Fruit fly (Drosophila melanogaster) whole organism, prepupa: ENCODE measurements around the gene mub.
A peak's percentile ranks its signal among the peaks of the same experiment; 100 is the strongest.

Source experiments
- Blimp-1 ChIP-seq: fragments of 200-800 bp; sonication (Bioruptor generic); optimal IDR thresholded peaks from 3 replicates; lab custom pipeline; 2017; ENCODE audit warnings: missing biosample characterization, missing genetic modification characterization, mild to moderate bottlenecking, moderate library complexity, missing genetic modification reagents
- CG10631 ChIP-seq: fragments of 200-800 bp; sonication (Bioruptor generic); optimal IDR thresholded peaks from 2 replicates; lab custom pipeline; 2016; ENCODE audit warnings: missing biosample characterization, missing genetic modification characterization
- CG10669 ChIP-seq: fragments of 200-800 bp; sonication (Bioruptor generic); optimal IDR thresholded peaks from 3 replicates; lab custom pipeline; 2018; ENCODE audit warnings: missing biosample characterization, mild to moderate bottlenecking, missing genetic modification characterization, moderate library complexity
- CG11294 ChIP-seq: fragments of 200-800 bp; sonication (Bioruptor generic); IDR thresholded peaks from 2 replicates; pipeline ENCODE4 v1.3.6; 2022; ENCODE audit warnings: missing biosample characterization, missing genetic modification characterization
- CG11762 ChIP-seq: fragments of 200-800 bp; sonication (Bioruptor generic); optimal IDR thresholded peaks from 3 replicates; lab custom pipeline; 2016; ENCODE audit warnings: missing biosample characterization, missing genetic modification characterization; ENCODE audit not compliant: insufficient read depth
- CG15336 ChIP-seq: fragments of 200-800 bp; sonication (Bioruptor generic); IDR thresholded peaks from 2 replicates; pipeline ENCODE4 v1.3.6; 2022; ENCODE audit warnings: missing biosample characterization, missing genetic modification characterization
- CG1621 ChIP-seq: fragments of 200-800 bp; sonication (Bioruptor generic); optimal IDR thresholded peaks from 3 replicates; lab custom pipeline; 2018; ENCODE audit warnings: missing biosample characterization, mild to moderate bottlenecking, missing genetic modification characterization
- CG3032 ChIP-seq: fragments of 200-800 bp; optimal IDR thresholded peaks from 2 replicates; lab custom pipeline; 2019; ENCODE audit warnings: missing biosample characterization, mild to moderate bottlenecking, missing genetic modification characterization, moderate library complexity
- CG32006 ChIP-seq: fragments of 200-800 bp; sonication (Bioruptor generic); optimal IDR thresholded peaks from 3 replicates; lab custom pipeline; 2017; ENCODE audit warnings: missing biosample characterization, mild to moderate bottlenecking, missing genetic modification characterization
- CG34406 ChIP-seq: fragments of 200-800 bp; sonication (Bioruptor generic); optimal IDR thresholded peaks from 3 replicates; lab custom pipeline; 2016; ENCODE audit warnings: missing biosample characterization, missing genetic modification characterization
- CG3919 ChIP-seq: fragments of 200-800 bp; sonication (Bioruptor generic); optimal IDR thresholded peaks from 3 replicates; lab custom pipeline; 2016; ENCODE audit warnings: missing biosample characterization, missing genetic modification characterization
- CG4318 ChIP-seq: fragments of 200-800 bp; sonication (Bioruptor generic); optimal IDR thresholded peaks from 3 replicates; lab custom pipeline; 2017; ENCODE audit warnings: missing biosample characterization, mild to moderate bottlenecking, missing genetic modification characterization
- CG6163 ChIP-seq: fragments of 200-800 bp; sonication (Bioruptor generic); IDR thresholded peaks from 3 replicates; pipeline ENCODE4 v1.3.6; 2022; ENCODE audit warnings: missing biosample characterization, missing genetic modification characterization
- CG6276 ChIP-seq: fragments of 200-800 bp; sonication (Bioruptor generic); optimal IDR thresholded peaks from 2 replicates; lab custom pipeline; 2017; ENCODE audit warnings: missing biosample characterization, mild to moderate bottlenecking, missing genetic modification characterization
- CG7368 ChIP-seq: fragments of 200-800 bp; sonication (Bioruptor generic); optimal IDR thresholded peaks from 3 replicates; lab custom pipeline; 2016; ENCODE audit warnings: missing biosample characterization, missing genetic modification characterization
- CG8319 ChIP-seq: fragments of 200-800 bp; sonication (Bioruptor generic); optimal IDR thresholded peaks from 3 replicates; lab custom pipeline; 2016; ENCODE audit warnings: missing biosample characterization, missing genetic modification characterization
- CG9139 ChIP-seq: fragments of 200-800 bp; sonication (Bioruptor generic); optimal IDR thresholded peaks from 3 replicates; lab custom pipeline; 2017; ENCODE audit warnings: missing biosample characterization, mild to moderate bottlenecking, missing genetic modification characterization
- Eip75B ChIP-seq: fragments of 200-800 bp; sonication (Bioruptor generic); optimal IDR thresholded peaks from 3 replicates; lab custom pipeline; 2016; ENCODE audit warnings: missing biosample characterization, missing genetic modification characterization
- Eip78C ChIP-seq: fragments of 200-800 bp; sonication (Bioruptor generic); peaks from one replicate; lab custom pipeline; 2016; ENCODE audit warnings: missing biosample characterization, missing genetic modification characterization
- Eip93F ChIP-seq: fragments of 200-800 bp; sonication (Bioruptor generic); optimal IDR thresholded peaks from 2 replicates; lab custom pipeline; 2016; ENCODE audit warnings: missing biosample characterization, mild to moderate bottlenecking, missing genetic modification characterization
- Ets21C ChIP-seq: fragments of 200-800 bp; sonication (Bioruptor generic); optimal IDR thresholded peaks from 3 replicates; lab custom pipeline; 2016; ENCODE audit warnings: missing biosample characterization, missing genetic modification characterization
- Ets96B ChIP-seq: fragments of 200-800 bp; optimal IDR thresholded peaks from 2 replicates; lab custom pipeline; 2019; ENCODE audit warnings: missing biosample characterization, mild to moderate bottlenecking, missing genetic modification characterization, moderate library complexity
- Gug ChIP-seq: fragments of 200-800 bp; sonication (Bioruptor generic); IDR thresholded peaks from 2 replicates; pipeline ENCODE4 v1.3.6; 2022; ENCODE audit warnings: missing biosample characterization, missing genetic modification characterization
- Hr38 ChIP-seq: sonication (Bioruptor generic); optimal IDR thresholded peaks from 2 replicates; lab custom pipeline; 2016; ENCODE audit warnings: missing biosample characterization, missing genetic modification characterization
- Hr39 ChIP-seq: fragments of 200-800 bp; sonication (Bioruptor generic); optimal IDR thresholded peaks from 2 replicates; lab custom pipeline; 2016; ENCODE audit warnings: missing biosample characterization, missing genetic modification characterization
- Hr4 ChIP-seq: fragments of 200-800 bp; sonication (Bioruptor generic); optimal IDR thresholded peaks from 3 replicates; lab custom pipeline; 2016; ENCODE audit warnings: missing biosample characterization, missing genetic modification characterization
- Met ChIP-seq: fragments of 200-800 bp; sonication (Bioruptor generic); optimal IDR thresholded peaks from 3 replicates; lab custom pipeline; 2016; ENCODE audit warnings: missing biosample characterization, missing genetic modification characterization
- Smox ChIP-seq: fragments of 200-800 bp; sonication (Bioruptor generic); optimal IDR thresholded peaks from 3 replicates; lab custom pipeline; 2016; ENCODE audit warnings: missing biosample characterization, missing genetic modification characterization
- Sox102F ChIP-seq: fragments of 200-800 bp; sonication (Bioruptor generic); optimal IDR thresholded peaks from 2 replicates; lab custom pipeline; 2016; ENCODE audit warnings: missing biosample characterization, mild to moderate bottlenecking, missing genetic modification characterization
- Sox14 ChIP-seq: fragments of 200-800 bp; sonication (Bioruptor generic); optimal IDR thresholded peaks from 3 replicates; lab custom pipeline; 2016; ENCODE audit warnings: missing biosample characterization, missing genetic modification characterization
- acj6 ChIP-seq: fragments of 200-800 bp; sonication (Bioruptor generic); optimal IDR thresholded peaks from 3 replicates; lab custom pipeline; 2016; ENCODE audit warnings: missing biosample characterization, missing genetic modification characterization
- cyc ChIP-seq: fragments of 200-800 bp; sonication (Bioruptor generic); optimal IDR thresholded peaks from 3 replicates; lab custom pipeline; 2016; ENCODE audit warnings: missing biosample characterization, missing genetic modification characterization
- dsx ChIP-seq: fragments of 200-800 bp; optimal IDR thresholded peaks from 3 replicates; lab custom pipeline; 2019; ENCODE audit warnings: missing biosample characterization, mild to moderate bottlenecking, missing genetic modification characterization, moderate library complexity; ENCODE audit not compliant: poor library complexity, severe bottlenecking
- eg ChIP-seq: fragments of 200-800 bp; sonication (Bioruptor generic); IDR thresholded peaks from 3 replicates; pipeline ENCODE4 v1.3.6; 2022; ENCODE audit warnings: missing biosample characterization, missing genetic modification characterization
- esn ChIP-seq: fragments of 200-800 bp; sonication (Bioruptor generic); optimal IDR thresholded peaks from 2 replicates; lab custom pipeline; 2016; ENCODE audit warnings: missing biosample characterization, mild to moderate bottlenecking, missing genetic modification characterization, moderate library complexity
- fd59A ChIP-seq: fragments of 200-800 bp; sonication (Bioruptor generic); optimal IDR thresholded peaks from 2 replicates; lab custom pipeline; 2017; ENCODE audit warnings: missing biosample characterization, mild to moderate bottlenecking, missing genetic modification characterization, missing genetic modification reagents
- fd85E ChIP-seq: fragments of 200-800 bp; sonication (Bioruptor generic); optimal IDR thresholded peaks from 3 replicates; lab custom pipeline; 2016; ENCODE audit warnings: missing biosample characterization, missing genetic modification characterization
- fkh ChIP-seq: fragments of 200-800 bp; sonication (Bioruptor generic); optimal IDR thresholded peaks from 3 replicates; lab custom pipeline; 2017; ENCODE audit warnings: missing biosample characterization, mild to moderate bottlenecking, missing genetic modification characterization, moderate library complexity
- pdm3 ChIP-seq: fragments of 200-800 bp; sonication (Bioruptor generic); optimal IDR thresholded peaks from 3 replicates; lab custom pipeline; 2016; ENCODE audit warnings: missing biosample characterization, missing genetic modification characterization
- salr ChIP-seq, 2 experiments: fragments of 200-800 bp; sonication (Bioruptor generic); optimal IDR thresholded peaks; 3 replicates each; lab custom pipeline; 2016 to 2018; ENCODE audit warnings: missing biosample characterization in 2 of 2, missing genetic modification characterization in 2 of 2, mild to moderate bottlenecking in 1 of 2
- ss ChIP-seq, 2 experiments: fragments of 200-800 bp; sonication (Bioruptor generic); optimal IDR thresholded peaks; 2 replicates in 1 of 2; 3 replicates in 1 of 2; lab custom pipeline; 2017 to 2018; ENCODE audit warnings: mild to moderate bottlenecking in 2 of 2, missing biosample characterization in 2 of 2, missing genetic modification characterization in 2 of 2, moderate library complexity in 1 of 2
- svp ChIP-seq: fragments of 200-800 bp; sonication (Bioruptor generic); peaks from one replicate; lab custom pipeline; 2016; ENCODE audit warnings: missing biosample characterization, missing genetic modification characterization
- topi ChIP-seq: fragments of 200-800 bp; sonication (Bioruptor generic); optimal IDR thresholded peaks from 3 replicates; lab custom pipeline; 2016; ENCODE audit warnings: missing biosample characterization, missing genetic modification characterization
- vri ChIP-seq: fragments of 200-800 bp; sonication (Bioruptor generic); optimal IDR thresholded peaks from 3 replicates; lab custom pipeline; 2016; ENCODE audit warnings: missing biosample characterization, mild to moderate bottlenecking, missing genetic modification characterization

The mub gene

DNA sequence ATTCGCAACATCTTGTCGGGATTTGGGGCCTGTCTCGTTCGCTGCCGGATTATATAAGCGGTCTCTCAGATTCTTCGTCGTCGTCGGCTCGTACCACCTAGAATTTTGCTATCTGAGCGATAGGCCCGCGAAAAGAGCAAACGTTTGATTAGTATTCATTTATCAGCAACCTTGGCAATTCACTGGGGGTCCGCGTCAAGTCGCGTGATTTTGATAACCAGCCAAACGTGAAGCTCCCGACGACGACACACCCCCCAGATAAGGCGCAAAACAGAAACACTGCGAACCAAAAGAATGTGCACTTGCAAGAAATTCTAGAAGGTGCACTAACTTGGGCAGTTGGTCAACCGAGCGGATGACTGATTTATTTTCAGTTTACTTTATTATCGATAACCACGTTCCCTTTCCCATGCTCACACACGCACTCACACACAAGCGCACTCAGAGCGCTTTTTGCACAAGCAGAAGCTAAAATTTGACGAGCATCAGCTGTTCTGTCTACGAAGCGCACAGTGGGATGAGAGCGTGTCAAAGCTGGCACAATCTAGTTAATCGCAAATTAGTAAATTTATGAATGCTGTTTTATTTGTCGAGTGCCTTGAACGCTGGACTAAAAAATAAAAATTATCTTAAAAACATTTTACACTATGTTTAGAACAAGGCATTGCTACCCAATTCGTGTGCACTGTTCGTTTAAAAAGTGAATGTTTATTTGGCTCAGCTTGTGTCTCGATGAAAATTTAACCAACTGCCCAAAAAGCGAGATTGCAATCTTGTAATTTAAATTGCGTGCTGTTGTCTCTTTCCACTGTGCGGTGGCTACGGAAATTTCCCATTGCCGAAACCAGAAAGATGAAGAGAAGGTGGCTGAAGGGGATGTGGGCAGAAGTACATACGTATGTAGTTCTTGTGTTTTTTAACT is 4.6 kb upstream of the mub start (continued):
- TF ChIP-seq CG7368, result peak; percentile 94
- TF ChIP-seq salr (GFP tag; optimal IDR thresholded peaks at IDR 0.05; lab: Kevin White, UChicago), result peak; percentile 83 to 98
- TF ChIP-seq CG10631, result peak; percentile 95
- TF ChIP-seq CG8319, result peak; percentile 88
- TF ChIP-seq CG6163 (GFP tag; lab: Robert Waterston, UW), result peak; percentile 94
- TF ChIP-seq Hr38 (GFP tag; lab: Kevin White, UChicago), result peak; percentile 15
- peak; percentile 97 for TF ChIP-seq CG6276 (GFP tag; lab: Kevin White, UChicago)
- peak; percentile 92 for TF ChIP-seq fd59A
- peak; percentile 93 for TF ChIP-seq CG1621 (tag; lab: Kevin White, UChicago)
- peak; percentile 91 for TF ChIP-seq vri (GFP tag; lab: Kevin White, UChicago)
- TF ChIP-seq fkh (GFP tag; lab: Kevin White, UChicago), result peak; percentile 62
- peak; percentile 95 for TF ChIP-seq CG4318 (GFP tag; lab: Kevin White, UChicago)
- TF ChIP-seq Eip93F (GFP tag; lab: Kevin White, UChicago), result peak; percentile 70
- TF ChIP-seq CG10669 (GFP tag; lab: Kevin White, UChicago), result peak; percentile 95
- peak; percentile 82 for TF ChIP-seq CG9139
- peak; percentile 96 for TF ChIP-seq acj6 (GFP tag; lab: Kevin White, UChicago)
- peak; percentile 86 for TF ChIP-seq Gug (GFP tag; lab: Robert Waterston, UW)
- peak; percentile 96 for TF ChIP-seq CG15336 (GFP tag; lab: Robert Waterston, UW)
- peak; percentile 91 to 94 for TF ChIP-seq ss (GFP tag; optimal IDR thresholded peaks at IDR 0.05; lab: Kevin White, UChicago)
- peak; percentile 90 for TF ChIP-seq fd85E (GFP tag; lab: Kevin White, UChicago)
- peak; percentile 97 for TF ChIP-seq pdm3 (GFP tag; lab: Kevin White, UChicago)
- TF ChIP-seq topi (GFP tag; lab: Kevin White, UChicago), result peak; percentile 97
- TF ChIP-seq svp, result peak; percentile 99
- peak; percentile 91 for TF ChIP-seq dsx
- peak; percentile 96 for TF ChIP-seq Ets21C
- peak; percentile 98 for TF ChIP-seq esn (GFP tag; lab: Kevin White, UChicago)
- peak; percentile 97 for TF ChIP-seq Met (GFP tag; lab: Kevin White, UChicago)
- peak; percentile 98 for TF ChIP-seq Eip75B (GFP tag; lab: Kevin White, UChicago)
- TF ChIP-seq Hr4 (GFP tag; lab: Kevin White, UChicago), result peak; percentile 98
- TF ChIP-seq Blimp-1, result peak; percentile 89

DNA sequence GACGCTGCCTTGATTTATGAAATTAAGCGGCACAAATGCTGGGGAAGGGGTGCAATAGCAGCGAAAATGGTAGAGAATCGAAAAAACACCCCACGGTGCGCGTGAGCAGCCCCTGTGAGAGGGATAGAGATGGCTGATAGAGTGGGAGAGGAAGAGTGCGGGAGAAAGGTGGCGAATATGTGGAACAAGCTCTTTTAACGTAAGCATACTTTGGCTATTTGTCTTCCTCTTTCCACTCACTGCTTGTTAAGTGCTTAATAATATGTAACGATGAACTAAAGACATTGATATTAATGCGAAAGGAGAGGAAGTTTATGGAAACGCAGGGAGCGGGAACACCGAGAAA is 4.0 kb upstream of the mub start:
- TF ChIP-seq vri (GFP tag; lab: Kevin White, UChicago), result no peak
- TF ChIP-seq Gug (GFP tag; lab: Robert Waterston, UW), result no peak
- no peak for TF ChIP-seq CG7368
- TF ChIP-seq CG11294 (GFP tag; lab: Robert Waterston, UW), result no peak
- TF ChIP-seq salr (GFP tag; optimal IDR thresholded peaks at IDR 0.05; lab: Kevin White, UChicago), result no peak
- TF ChIP-seq Ets96B (tag; lab: Kevin White, UChicago), result no peak
- TF ChIP-seq pdm3 (GFP tag; lab: Kevin White, UChicago), result no peak
- TF ChIP-seq Blimp-1, result no peak
- no peak for TF ChIP-seq topi (GFP tag; lab: Kevin White, UChicago)
- no peak for TF ChIP-seq CG11762 (GFP tag; lab: Kevin White, UChicago)
- TF ChIP-seq Eip93F (GFP tag; lab: Kevin White, UChicago), result no peak
- no peak for TF ChIP-seq CG32006

DNA sequence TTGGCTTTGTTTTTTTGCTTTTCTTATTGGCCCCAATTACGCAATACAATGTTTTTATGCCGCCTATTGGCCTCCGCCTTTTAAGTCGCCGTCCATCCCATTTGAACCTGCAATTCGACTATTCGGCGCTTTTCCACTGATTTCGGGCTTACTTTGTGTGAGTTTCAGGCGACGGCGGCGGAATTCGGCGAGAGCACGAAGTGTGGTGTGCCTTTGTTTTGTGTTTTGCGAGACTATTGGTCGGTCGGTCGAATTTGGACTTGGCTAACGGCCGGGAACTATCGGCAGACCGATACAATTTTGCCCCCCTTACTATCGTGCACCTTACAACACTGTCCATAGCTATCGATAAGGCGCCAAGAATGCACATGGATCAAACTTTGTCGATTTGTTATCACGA is 3.5 kb upstream of the mub start, which contains the start of gene P5CDh1:
TSS of gene P5CDh1 (minus strand) at position 278 of the 400 bp plus-strand sequence.
- peak; percentile 74 for TF ChIP-seq dsx
- peak; percentile 85 for TF ChIP-seq vri (GFP tag; lab: Kevin White, UChicago)
- TF ChIP-seq Sox14 (GFP tag; lab: Kevin White, UChicago), result peak; percentile 45
- no peak for TF ChIP-seq esn (GFP tag; lab: Kevin White, UChicago)
- peak; percentile 25 for TF ChIP-seq fkh (GFP tag; lab: Kevin White, UChicago)
- TF ChIP-seq svp, result no peak
- no peak for TF ChIP-seq salr (GFP tag; optimal IDR thresholded peaks at IDR 0.05; lab: Kevin White, UChicago)
- TF ChIP-seq CG32006, result no peak
- TF ChIP-seq CG1621 (tag; lab: Kevin White, UChicago), result peak; percentile 65
- 0 out of 2 replicates have a peak, but pooled peaks have one; percentile 10 for TF ChIP-seq CG11294 (GFP tag; lab: Robert Waterston, UW)
- no peak for TF ChIP-seq Sox102F
- no peak for TF ChIP-seq Smox (GFP tag; lab: Kevin White, UChicago)
- no peak for TF ChIP-seq Eip93F (GFP tag; lab: Kevin White, UChicago)
- TF ChIP-seq CG3032 (tag; lab: Kevin White, UChicago), result peak; percentile 11
- TF ChIP-seq Hr39 (GFP tag; lab: Kevin White, UChicago), result no peak
- peak; percentile 47; the same call in 1 of the 3 replicates for TF ChIP-seq CG6163 (GFP tag; lab: Robert Waterston, UW)
- TF ChIP-seq cyc (GFP tag; lab: Kevin White, UChicago), result peak; percentile 25
- TF ChIP-seq CG34406 (GFP tag; lab: Kevin White, UChicago), result no peak
- TF ChIP-seq CG3919 (GFP tag; lab: Kevin White, UChicago), result peak; percentile 10
- TF ChIP-seq eg (GFP tag; lab: Robert Waterston, UW), result peak; percentile 66; the same call in 2 of the 3 replicates
- peak; percentile 43 for TF ChIP-seq Eip78C (GFP tag; lab: Kevin White, UChicago)
- TF ChIP-seq Ets96B (tag; lab: Kevin White, UChicago), result no peak
